Worm (Caenorhabditis elegans) whole organism, young adult: ENCODE data around the gene F54D12.9.

ENCODE experiments used
- D2030.7 ChIP-seq: fragments of 200-800 bp; sonication (Bioruptor generic); IDR thresholded peaks from 2 replicates; pipeline ENCODE4 v1.3.6; 2022; ENCODE audit warnings: missing genetic modification reagents, missing genetic modification characterization, missing compliant biosample characterization
- F22D6.2 ChIP-seq: sonication (generic microtip); optimal IDR thresholded peaks from 2 replicates; lab custom pipeline; 2016; ENCODE audit warnings: mild to moderate bottlenecking, missing genetic modification characterization, missing compliant biosample characterization
- F23B12.7 ChIP-seq: sonication (generic microtip); optimal IDR thresholded peaks from 2 replicates; lab custom pipeline; 2017; ENCODE audit warnings: missing genetic modification characterization, mild to moderate bottlenecking, missing compliant biosample characterization, antibody characterized with exemption, moderate library complexity; ENCODE audit not compliant: insufficient read depth
- F37B4.10 ChIP-seq: fragments of 200-800 bp; sonication (Bioruptor generic); IDR thresholded peaks from 2 replicates; pipeline ENCODE4 v1.3.6; 2022; ENCODE audit warnings: missing genetic modification characterization, missing compliant biosample characterization
- F49E8.2 ChIP-seq: sonication (generic microtip); optimal IDR thresholded peaks from 3 replicates; lab custom pipeline; 2017; ENCODE audit warnings: missing genetic modification characterization, mild to moderate bottlenecking, missing compliant biosample characterization, antibody characterized with exemption, moderate library complexity; ENCODE audit not compliant: insufficient read depth
- F52B5.7 ChIP-seq: sonication (generic microtip); optimal IDR thresholded peaks from 2 replicates; lab custom pipeline; 2016; ENCODE audit warnings: mild to moderate bottlenecking, missing genetic modification characterization, missing compliant biosample characterization
- K12H6.12 ChIP-seq: fragments of 200-800 bp; sonication (Bioruptor generic); optimal IDR thresholded peaks from 2 replicates; lab custom pipeline; 2018; ENCODE audit warnings: mild to moderate bottlenecking, missing genetic modification characterization, missing compliant biosample characterization
- Y53G8AR.9 ChIP-seq: fragments of 200-800 bp; sonication (Bioruptor generic); conservative IDR thresholded peaks from 2 replicates; pipeline ENCODE4 v1.3.6; 2022; ENCODE audit warnings: missing genetic modification reagents, missing genetic modification characterization, missing compliant biosample characterization
- Y67H2A.10 ChIP-seq: fragments of 200-800 bp; sonication (Bioruptor generic); conservative IDR thresholded peaks from 2 replicates; pipeline ENCODE4 v1.3.6; 2022; ENCODE audit warnings: missing genetic modification reagents, missing genetic modification characterization, missing compliant biosample characterization
- Y79H2A.3 ChIP-seq: fragments of 200-800 bp; sonication (Bioruptor generic); conservative IDR thresholded peaks from 2 replicates; pipeline ENCODE4 v1.3.6; 2022; ENCODE audit warnings: missing genetic modification reagents, missing genetic modification characterization, missing compliant biosample characterization
- Y95B8A.8 ChIP-seq: fragments of 200-800 bp; sonication (Bioruptor generic); IDR thresholded peaks from 2 replicates; pipeline ENCODE4 v1.3.6; 2022; ENCODE audit warnings: missing genetic modification reagents, missing genetic modification characterization, missing compliant biosample characterization
- ZK185.1 ChIP-seq: sonication (generic microtip); optimal IDR thresholded peaks from 2 replicates; lab custom pipeline; 2016; ENCODE audit warnings: mild to moderate bottlenecking, missing genetic modification characterization, missing compliant biosample characterization; ENCODE audit not compliant: poor library complexity, severe bottlenecking
- ama-1 ChIP-seq, 3 experiments: fragments of 150-350 bp in 1 of 3; sonication (generic microtip) in 2 of 3; optimal IDR thresholded peaks; 2 replicates each; lab custom pipeline; 2014 to 2018; ENCODE audit warnings: missing biosample characterization in 2 of 3, missing genetic modification characterization in 2 of 3, missing genetic modification reagents in 2 of 3
- aptf-2 ChIP-seq: fragments of 200-800 bp; sonication (Bioruptor generic); conservative IDR thresholded peaks from 2 replicates; pipeline ENCODE4 v1.3.6; 2022; ENCODE audit warnings: missing genetic modification reagents, missing genetic modification characterization, missing compliant biosample characterization
- aptf-3 ChIP-seq: fragments of 200-800 bp; sonication (Bioruptor generic); IDR thresholded peaks from 2 replicates; pipeline ENCODE4 v1.3.6; 2022; ENCODE audit warnings: missing genetic modification characterization, missing compliant biosample characterization
- attf-3 ChIP-seq: fragments of 200-800 bp; sonication (Bioruptor generic); conservative IDR thresholded peaks from 2 replicates; pipeline ENCODE4 v1.3.6; 2022; ENCODE audit warnings: missing genetic modification reagents, missing genetic modification characterization, missing compliant biosample characterization
- ccch-3 ChIP-seq: fragments of 200-800 bp; sonication (Bioruptor generic); optimal IDR thresholded peaks from 2 replicates; lab custom pipeline; 2018; ENCODE audit warnings: mild to moderate bottlenecking, missing genetic modification characterization, missing compliant biosample characterization
- cebp-1 ChIP-seq, 2 experiments: fragments of 200-800 bp in 1 of 2; sonication (Bioruptor generic) in 1 of 2; sonication (generic microtip) in 1 of 2; IDR thresholded peaks in 1 of 2; optimal IDR thresholded peaks in 1 of 2; 2 replicates each; pipeline versions ENCODE4 v1.3.6 to Lab custom; 2017 to 2022; ENCODE audit warnings: missing compliant biosample characterization in 2 of 2, missing genetic modification characterization in 2 of 2, mild to moderate bottlenecking in 1 of 2, missing genetic modification reagents in 1 of 2, moderate library complexity in 1 of 2
- cebp-2 ChIP-seq: fragments of 200-800 bp; sonication (Bioruptor generic); IDR thresholded peaks from 2 replicates; pipeline ENCODE4 v1.3.6; 2022; ENCODE audit warnings: missing genetic modification characterization, missing compliant biosample characterization
- ceh-100 ChIP-seq: fragments of 200-800 bp; sonication (Bioruptor generic); IDR thresholded peaks from 2 replicates; pipeline ENCODE4 v1.3.6; 2022; ENCODE audit warnings: missing genetic modification reagents, missing genetic modification characterization, missing compliant biosample characterization
- dpff-1 ChIP-seq: sonication (generic microtip); optimal IDR thresholded peaks from 2 replicates; lab custom pipeline; 2017; ENCODE audit warnings: mild to moderate bottlenecking, missing genetic modification characterization, missing compliant biosample characterization
- efl-1 ChIP-seq: fragments of 150-350 bp; optimal IDR thresholded peaks from 2 replicates; lab custom pipeline; 2014; ENCODE audit warnings: missing biosample characterization, missing genetic modification reagents, missing genetic modification characterization
- ets-4 ChIP-seq: fragments of 200-800 bp; sonication (Bioruptor generic); optimal IDR thresholded peaks from 2 replicates; lab custom pipeline; 2018; ENCODE audit warnings: mild to moderate bottlenecking, missing genetic modification characterization, missing compliant biosample characterization
- hlh-12 ChIP-seq: sonication (generic microtip); optimal IDR thresholded peaks from 2 replicates; lab custom pipeline; 2016; ENCODE audit warnings: missing genetic modification characterization, missing compliant biosample characterization
- lin-35 ChIP-seq, 3 experiments: fragments of 150-350 bp in 2 of 3; sonication (generic microtip) in 1 of 3; optimal IDR thresholded peaks; 2 replicates each; lab custom pipeline; 2014 to 2018; ENCODE audit warnings: missing biosample characterization in 3 of 3, missing genetic modification characterization in 3 of 3, missing genetic modification reagents in 3 of 3
- lin-54 ChIP-seq: fragments of 200-800 bp; sonication (Bioruptor generic); optimal IDR thresholded peaks from 2 replicates; lab custom pipeline; 2018; ENCODE audit warnings: mild to moderate bottlenecking, missing genetic modification characterization, missing compliant biosample characterization
- lsl-1 ChIP-seq: fragments of 200-800 bp; sonication (Bioruptor generic); optimal IDR thresholded peaks from 2 replicates; lab custom pipeline; 2018; ENCODE audit warnings: mild to moderate bottlenecking, missing genetic modification characterization, moderate library complexity, missing compliant biosample characterization
- madf-8 ChIP-seq: fragments of 200-800 bp; sonication (Bioruptor generic); conservative IDR thresholded peaks from 2 replicates; pipeline ENCODE4 v1.3.6; 2022; ENCODE audit warnings: missing genetic modification reagents, missing genetic modification characterization, missing compliant biosample characterization
- mcd-1 ChIP-seq: fragments of 200-800 bp; sonication (Bioruptor generic); IDR thresholded peaks from 2 replicates; pipeline ENCODE4 v1.3.6; 2022; ENCODE audit warnings: missing genetic modification reagents, missing genetic modification characterization, missing compliant biosample characterization
- repo-1 ChIP-seq: sonication (generic microtip); optimal IDR thresholded peaks from 2 replicates; lab custom pipeline; 2017; ENCODE audit warnings: mild to moderate bottlenecking, missing genetic modification characterization, missing compliant biosample characterization
- rpc-1 ChIP-seq, 2 experiments: fragments of 150-350 bp in 1 of 2; sonication (generic microtip) in 1 of 2; optimal IDR thresholded peaks; 2 replicates each; lab custom pipeline; 2014 to 2018; ENCODE audit warnings: missing biosample characterization in 1 of 2, missing genetic modification characterization in 1 of 2, missing genetic modification reagents in 1 of 2, missing genotype in 1 of 2
- snpc-3.4 ChIP-seq: sonication (generic microtip); optimal IDR thresholded peaks from 2 replicates; lab custom pipeline; 2017; ENCODE audit warnings: missing genetic modification characterization, mild to moderate bottlenecking, missing compliant biosample characterization, antibody characterized with exemption, moderate library complexity, missing genotype, missing genetic modification reagents
- somi-1 ChIP-seq: fragments of 200-800 bp; sonication (Bioruptor generic); optimal IDR thresholded peaks from 2 replicates; lab custom pipeline; 2018; ENCODE audit warnings: mild to moderate bottlenecking, missing genetic modification characterization, missing compliant biosample characterization
- zfh-2 ChIP-seq: fragments of 200-800 bp; sonication (Bioruptor generic); conservative IDR thresholded peaks from 2 replicates; pipeline ENCODE4 v1.3.6; 2022; ENCODE audit warnings: missing genetic modification reagents, missing genetic modification characterization, missing compliant biosample characterization
- ztf-28 ChIP-seq: fragments of 200-800 bp; sonication (Bioruptor generic); IDR thresholded peaks from 2 replicates; pipeline ENCODE4 v1.3.6; 2022; ENCODE audit warnings: missing genetic modification reagents, missing genetic modification characterization, missing compliant biosample characterization
- ztf-6 ChIP-seq: fragments of 200-800 bp; sonication (Bioruptor generic); IDR thresholded peaks from 2 replicates; pipeline ENCODE4 v1.3.6; 2022; ENCODE audit warnings: missing genetic modification reagents, missing genetic modification characterization, missing compliant biosample characterization

Gene F54D12.9

ce11 chrII:1372138-1372537, 9.4 kb downstream of the F54D12.9 start:
- TF ChIP-seq attf-3 (GFP tag; lab: Robert Waterston, UW) (no peak), D2030.7 (GFP tag; lab: Robert Waterston, UW) (no peak), ceh-100 (GFP tag; lab: Robert Waterston, UW) (no peak), F22D6.2 (tag; lab: Kevin White, UChicago) (no peak), ccch-3 (no peak), K12H6.12 (tag; lab: Kevin White, UChicago) (no peak), F52B5.7 (no peak), ztf-6 (no peak), madf-8 (no peak), lin-35 (GFP tag; optimal IDR thresholded peaks at IDR 0.05; lab: Kevin White, UChicago) (no peak), snpc-3.4 (no peak), Y95B8A.8 (GFP tag; lab: Robert Waterston, UW) (no peak), cebp-1 (GFP tag; IDR thresholded peaks at IDR 0.05; lab: Robert Waterston, UW) (no peak), cebp-1 (tag; optimal IDR thresholded peaks at IDR 0.05; lab: Kevin White, UChicago) (no peak), Y53G8AR.9 (no peak), aptf-2 (GFP tag; lab: Robert Waterston, UW) (no peak)

ce11 chrII:1371533-1371932, 10.0 kb downstream of the F54D12.9 start:
- TF ChIP-seq zfh-2 (GFP tag; lab: Robert Waterston, UW) (peak; percentile 70), cebp-2 (GFP tag; lab: Robert Waterston, UW) (no peak), ama-1 (optimal IDR thresholded peaks at IDR 0.05; lab: Kevin White, UChicago) (no peak), ama-1 (GFP tag; optimal IDR thresholded peaks at IDR 0.05; lab: Kevin White, UChicago) (no peak), repo-1 (tag; lab: Kevin White, UChicago) (no peak), ztf-28 (GFP tag; lab: Robert Waterston, UW) (no peak), F37B4.10 (no peak), Y79H2A.3 (GFP tag; lab: Robert Waterston, UW) (no peak), Y67H2A.10 (GFP tag; lab: Robert Waterston, UW) (no peak), ZK185.1 (no peak)

ce11 chrII:1369322-1369721, 12.2 kb downstream of the F54D12.9 start:
- TF ChIP-seq lin-54 (GFP tag; lab: Kevin White, UChicago) (peak; percentile 57), ets-4 (GFP tag; lab: Kevin White, UChicago) (no peak), lsl-1 (GFP tag; lab: Kevin White, UChicago) (peak; percentile 46), mcd-1 (GFP tag; lab: Robert Waterston, UW) (peak; percentile 83), efl-1 (GFP tag; lab: Kevin White, UChicago) (peak; percentile 33), aptf-3 (GFP tag; lab: Robert Waterston, UW) (no peak), F49E8.2 (tag; lab: Kevin White, UChicago) (peak; percentile 26)

- TF ChIP-seq F23B12.7 (no peak), dpff-1 (tag; lab: Kevin White, UChicago) (no peak), hlh-12 (tag; lab: Kevin White, UChicago) (no peak), somi-1 (GFP tag; lab: Kevin White, UChicago) (no peak), rpc-1 (optimal IDR thresholded peaks at IDR 0.05; lab: Kevin White, UChicago) (no peak), rpc-1 (tag; optimal IDR thresholded peaks at IDR 0.05; lab: Kevin White, UChicago) (peak; percentile 4), Y79H2A.3 (GFP tag; lab: Robert Waterston, UW) (no peak)
- TF ChIP-seq, all 124 proteins: peak for 1
Measured at ce11 chrII:1368756-1369155, 12.8 kb downstream of the F54D12.9 start.
